Worm (Caenorhabditis elegans) whole organism, L4 larva: ENCODE results near the gene fkh-5.
A peak's percentile ranks its signal among the peaks of the same experiment; 100 is the strongest.

Source experiments
- F26F4.8 ChIP-seq: fragments of 200-800 bp; sonication (Bioruptor generic); conservative IDR thresholded peaks from 2 replicates; pipeline ENCODE4 v1.3.6; 2022; ENCODE audit warnings: missing genetic modification characterization, missing compliant biosample characterization
- F49E8.2 ChIP-seq: sonication (generic microtip); optimal IDR thresholded peaks from 2 replicates; lab custom pipeline; 2016; ENCODE audit warnings: missing compliant biosample characterization, mild to moderate bottlenecking, missing genetic modification characterization, borderline replicate concordance
- R02D3.7 ChIP-seq: fragments of 150-350 bp; sonication (generic microtip); optimal IDR thresholded peaks from 3 replicates; lab custom pipeline; 2014; ENCODE audit warnings: missing biosample characterization, missing genetic modification characterization
- aha-1 ChIP-seq: fragments of 150-350 bp; peaks from one replicate; lab custom pipeline; 2014; ENCODE audit warnings: missing biosample characterization, missing genetic modification characterization
- ama-1 ChIP-seq: fragments of 150-350 bp; optimal IDR thresholded peaks from 2 replicates; lab custom pipeline; 2014; ENCODE audit warnings: inconsistent platforms, mixed read lengths
- arid-1 ChIP-seq: fragments of 200-800 bp; sonication (Bioruptor generic); conservative IDR thresholded peaks from 2 replicates; pipeline ENCODE4 v1.3.6; 2022; ENCODE audit warnings: missing genetic modification reagents, missing genetic modification characterization, missing compliant biosample characterization
- ceh-20 ChIP-seq: fragments of 200-800 bp; sonication (Bioruptor generic); IDR thresholded peaks from 2 replicates; pipeline ENCODE4 v1.3.6; 2022; ENCODE audit warnings: missing genetic modification reagents, missing genetic modification characterization, missing compliant biosample characterization
- ceh-32 ChIP-seq: sonication (generic microtip); optimal IDR thresholded peaks from 2 replicates; lab custom pipeline; 2016; ENCODE audit warnings: mild to moderate bottlenecking, missing genetic modification characterization, missing compliant biosample characterization; ENCODE audit not compliant: poor library complexity
- ceh-62 ChIP-seq: sonication (generic microtip); optimal IDR thresholded peaks from 2 replicates; lab custom pipeline; 2017; ENCODE audit warnings: missing biosample characterization, missing genetic modification characterization
- cey-2 ChIP-seq: sonication (generic microtip); optimal IDR thresholded peaks from 3 replicates; lab custom pipeline; 2017; ENCODE audit warnings: missing genetic modification characterization, mild to moderate bottlenecking, missing compliant biosample characterization, antibody characterized with exemption, borderline replicate concordance; ENCODE audit not compliant: insufficient read depth
- ctbp-1 ChIP-seq: fragments of 200-800 bp; sonication (Bioruptor generic); IDR thresholded peaks from 2 replicates; pipeline ENCODE4 v1.3.6; 2022; ENCODE audit warnings: missing genetic modification reagents, missing genetic modification characterization, missing compliant biosample characterization
- daf-12 ChIP-seq: fragments of 150-350 bp; optimal IDR thresholded peaks from 2 replicates; lab custom pipeline; 2014; ENCODE audit warnings: missing biosample characterization, missing genetic modification reagents, missing genetic modification characterization
- daf-16 ChIP-seq, 3 experiments: sonication (generic microtip); optimal IDR thresholded peaks; 2 replicates each; lab custom pipeline; 2016 to 2017; ENCODE audit warnings: missing genetic modification characterization in 3 of 3, missing genetic modification reagents in 3 of 3, mild to moderate bottlenecking in 2 of 3, missing compliant biosample characterization in 2 of 3, missing biosample characterization in 1 of 3, moderate library complexity in 1 of 3
- daf-19 ChIP-seq: fragments of 200-800 bp; sonication (Bioruptor generic); conservative IDR thresholded peaks from 2 replicates; pipeline ENCODE4 v1.3.6; 2022; ENCODE audit warnings: missing genetic modification characterization, missing compliant biosample characterization
- dpl-1 ChIP-seq: fragments of 150-350 bp; optimal IDR thresholded peaks from 2 replicates; lab custom pipeline; 2014; ENCODE audit warnings: missing biosample characterization, missing genetic modification reagents, missing genetic modification characterization
- egl-43 ChIP-seq: fragments of 200-800 bp; sonication (Bioruptor generic); IDR thresholded peaks from 2 replicates; pipeline ENCODE4 v1.3.6; 2022; ENCODE audit warnings: missing genetic modification reagents, missing genetic modification characterization, missing compliant biosample characterization
- fos-1 ChIP-seq: fragments of 150-350 bp; optimal IDR thresholded peaks from 2 replicates; lab custom pipeline; 2014; ENCODE audit warnings: missing biosample characterization, missing genetic modification characterization
- hlh-11 ChIP-seq: fragments of 200-800 bp; sonication (Bioruptor generic); optimal IDR thresholded peaks from 2 replicates; lab custom pipeline; 2018; ENCODE audit warnings: mild to moderate bottlenecking, missing genetic modification characterization, missing compliant biosample characterization
- hlh-30 ChIP-seq: sonication (generic microtip); optimal IDR thresholded peaks from 2 replicates; lab custom pipeline; 2017; ENCODE audit warnings: antibody characterized with exemption, mild to moderate bottlenecking, missing genetic modification characterization, missing compliant biosample characterization; ENCODE audit not compliant: insufficient read depth
- hmg-1.1 ChIP-seq: fragments of 200-800 bp; sonication (Bioruptor generic); IDR thresholded peaks from 2 replicates; pipeline ENCODE4 v1.3.6; 2022; ENCODE audit warnings: missing genetic modification reagents, missing genetic modification characterization, missing compliant biosample characterization
- lim-7 ChIP-seq: fragments of 200-800 bp; sonication (Bioruptor generic); IDR thresholded peaks from 2 replicates; pipeline ENCODE4 v1.3.6; 2022; ENCODE audit warnings: missing genetic modification characterization, missing compliant biosample characterization
- lin-38 ChIP-seq: fragments of 200-800 bp; sonication (Bioruptor generic); IDR thresholded peaks from 2 replicates; pipeline ENCODE4 v1.3.6; 2022; ENCODE audit warnings: missing genetic modification reagents, missing genetic modification characterization, missing compliant biosample characterization
- lin-39 ChIP-seq: fragments of 150-350 bp; optimal IDR thresholded peaks from 2 replicates; lab custom pipeline; 2014; ENCODE audit warnings: missing biosample characterization, missing genetic modification reagents, missing genetic modification characterization
- mxl-3 ChIP-seq: fragments of 200-800 bp; sonication (Bioruptor generic); optimal IDR thresholded peaks from 2 replicates; lab custom pipeline; 2018; ENCODE audit warnings: mild to moderate bottlenecking, missing genetic modification characterization, missing compliant biosample characterization
- nhr-10 ChIP-seq: fragments of 150-350 bp; optimal IDR thresholded peaks from 2 replicates; lab custom pipeline; 2014; ENCODE audit warnings: missing biosample characterization, missing genetic modification characterization
- nhr-11 ChIP-seq: fragments of 150-350 bp; optimal IDR thresholded peaks from 2 replicates; lab custom pipeline; 2014; ENCODE audit warnings: missing biosample characterization, missing genetic modification characterization
- nhr-25 ChIP-seq: sonication (generic microtip); optimal IDR thresholded peaks from 2 replicates; lab custom pipeline; 2017; ENCODE audit warnings: missing genetic modification characterization, mild to moderate bottlenecking, missing compliant biosample characterization, antibody characterized with exemption, moderate library complexity, borderline replicate concordance; ENCODE audit not compliant: insufficient read depth
- nhr-6 ChIP-seq: fragments of 150-350 bp; optimal IDR thresholded peaks from 2 replicates; lab custom pipeline; 2014; ENCODE audit warnings: missing biosample characterization, missing genetic modification characterization
- nhr-77 ChIP-seq: fragments of 150-350 bp; optimal IDR thresholded peaks from 2 replicates; lab custom pipeline; 2014; ENCODE audit warnings: missing biosample characterization, missing genetic modification characterization
- skn-1 ChIP-seq: fragments of 150-350 bp; optimal IDR thresholded peaks from 2 replicates; lab custom pipeline; 2014; ENCODE audit warnings: missing biosample characterization, missing genetic modification characterization
- snpc-4 ChIP-seq: fragments of 150-350 bp; optimal IDR thresholded peaks from 2 replicates; lab custom pipeline; 2014; ENCODE audit warnings: missing biosample characterization, missing genetic modification characterization
- spr-3 ChIP-seq: fragments of 200-800 bp; sonication (Bioruptor generic); optimal IDR thresholded peaks from 2 replicates; lab custom pipeline; 2018; ENCODE audit warnings: mild to moderate bottlenecking, missing genetic modification characterization, missing compliant biosample characterization
- tra-1 ChIP-seq: fragments of 200-800 bp; sonication (Bioruptor generic); IDR thresholded peaks from 2 replicates; pipeline ENCODE4 v1.3.6; 2022; ENCODE audit warnings: missing genetic modification reagents, missing genetic modification characterization, missing compliant biosample characterization
- unc-39 ChIP-seq: sonication (generic microtip); optimal IDR thresholded peaks from 2 replicates; lab custom pipeline; 2017; ENCODE audit warnings: missing biosample characterization, missing genetic modification characterization
- unc-62 ChIP-seq, 3 experiments: fragments of 150-350 bp in 1 of 3; sonication (generic microtip); optimal IDR thresholded peaks in 2 of 3; peaks in 1 of 3; 1 replicate in 1 of 3; 2 replicates in 2 of 3; lab custom pipeline; 2014 to 2017; ENCODE audit warnings: missing biosample characterization in 3 of 3, missing genetic modification characterization in 3 of 3, missing genetic modification reagents in 3 of 3, missing genotype in 1 of 3
- zip-11 ChIP-seq: fragments of 200-800 bp; sonication (Bioruptor generic); IDR thresholded peaks from 2 replicates; pipeline ENCODE4 v1.3.6; 2022; ENCODE audit warnings: missing genetic modification characterization, missing compliant biosample characterization
- ztf-11 ChIP-seq: fragments of 150-350 bp; optimal IDR thresholded peaks from 2 replicates; lab custom pipeline; 2014; ENCODE audit warnings: missing biosample characterization, missing genetic modification characterization

fkh-5 gene

ce11 chrIII:4870478-4870877 is 26.0 kb downstream of the fkh-5 start, which contains the start of gene gipc-1:
gipc-1 (plus strand) TSS chrIII:4870778.
- TF ChIP-seq F26F4.8 (GFP tag; lab: Robert Waterston, UW) = no peak
- TF ChIP-seq lin-38 (GFP tag; lab: Robert Waterston, UW) = no peak
- TF ChIP-seq ceh-32 = no peak
- TF ChIP-seq unc-39 (tag; lab: Kevin White, UChicago) = no peak
- no peak for TF ChIP-seq skn-1
- TF ChIP-seq nhr-77 (tag; lab: Kevin White, UChicago) = no peak
- no peak for TF ChIP-seq hlh-11 (tag; lab: Kevin White, UChicago)
- no peak for TF ChIP-seq ama-1 (lab: Kevin White, UChicago)
- TF ChIP-seq F49E8.2 (tag; lab: Kevin White, UChicago) = no peak
- no peak for TF ChIP-seq mxl-3 (GFP tag; lab: Kevin White, UChicago)
- TF ChIP-seq fos-1 (tag; lab: Kevin White, UChicago) = no peak
- no peak for TF ChIP-seq snpc-4 (tag; lab: Kevin White, UChicago)
- TF ChIP-seq daf-12 = no peak
- TF ChIP-seq lin-39 (tag; lab: Kevin White, UChicago) = no peak

DNA sequence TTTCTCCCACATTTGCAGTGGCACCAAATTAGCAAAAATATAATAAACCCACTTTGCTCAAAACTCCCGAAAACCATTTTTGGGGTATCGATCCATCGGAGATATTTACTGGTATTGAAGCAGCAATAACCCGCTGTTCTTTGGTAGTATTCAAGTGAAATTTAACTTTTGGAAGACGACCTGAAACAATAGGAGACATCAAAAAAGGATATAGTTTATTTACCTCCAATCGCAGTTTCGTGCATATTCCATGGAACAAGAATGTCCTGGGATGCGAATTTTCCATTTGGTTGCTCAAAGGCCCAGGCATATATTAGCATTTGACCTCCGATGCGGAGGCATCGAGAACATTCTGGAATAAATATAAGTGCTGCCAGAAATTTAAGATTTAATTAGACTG is 28.9 kb downstream of the fkh-5 start:
- TF ChIP-seq arid-1 (GFP tag; lab: Robert Waterston, UW) (no peak), ceh-62 (tag; lab: Kevin White, UChicago) (no peak), hlh-30 (tag; lab: Kevin White, UChicago) (no peak), daf-16 (GFP tag; optimal IDR thresholded peaks at IDR 0.05; lab: Kevin White, UChicago) (no peak), daf-16 (tag; optimal IDR thresholded peaks at IDR 0.05; lab: Kevin White, UChicago) (no peak), aha-1 (tag; lab: Kevin White, UChicago) (peak; percentile 96), cey-2 (no peak)

- TF ChIP-seq unc-62 (GFP tag; optimal IDR thresholded peaks at IDR 0.05 in 1 of 2; lab: Kevin White, UChicago) = no peak
- no peak for TF ChIP-seq unc-62 (tag; optimal IDR thresholded peaks at IDR 0.05; lab: Kevin White, UChicago)
- no peak for TF ChIP-seq lim-7 (GFP tag; lab: Robert Waterston, UW)
- no peak for TF ChIP-seq hlh-30 (tag; lab: Kevin White, UChicago)
- no peak for TF ChIP-seq R02D3.7 (tag; lab: Kevin White, UChicago)
- TF ChIP-seq ztf-11 (tag; lab: Kevin White, UChicago) = no peak
- no peak for TF ChIP-seq nhr-10 (tag; lab: Kevin White, UChicago)
- no peak for TF ChIP-seq daf-19 (GFP tag; lab: Robert Waterston, UW)
- TF ChIP-seq nhr-11 = no peak
- TF ChIP-seq spr-3 (GFP tag; lab: Kevin White, UChicago) = no peak
Measured at ce11 chrIII:4874671-4875070, 30.2 kb downstream of the fkh-5 start, which contains the start of gene C35D10.12. C35D10.12 (minus strand) TSS chrIII:4874771.

DNA sequence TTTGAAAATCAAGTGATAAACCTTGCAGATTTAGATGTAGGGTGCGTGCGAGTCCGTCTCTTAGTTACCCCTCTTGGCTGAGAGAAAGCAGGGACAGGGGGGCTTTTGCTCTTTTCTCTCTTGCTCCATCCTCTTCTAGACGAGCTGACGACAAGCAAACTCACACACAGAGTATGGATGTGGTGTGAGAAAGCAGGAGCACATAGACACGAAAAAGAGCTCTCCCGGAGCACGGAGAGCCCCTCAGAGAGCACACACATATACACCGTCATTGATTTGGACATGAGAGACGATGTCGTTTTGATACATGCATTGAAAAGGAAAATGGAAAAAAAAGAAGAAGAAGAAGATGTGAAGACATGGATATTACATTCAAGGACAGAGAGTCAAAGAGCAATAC is 31.2 kb downstream of the fkh-5 start:
- no peak for TF ChIP-seq nhr-6 (tag; lab: Kevin White, UChicago)
- TF ChIP-seq egl-43 (GFP tag; lab: Robert Waterston, UW) = no peak
- TF ChIP-seq hmg-1.1 = peak; percentile 53; the same call in 1 of the 2 replicates
- no peak for TF ChIP-seq nhr-10 (tag; lab: Kevin White, UChicago)
- TF ChIP-seq arid-1 (GFP tag; lab: Robert Waterston, UW) = no peak
- TF ChIP-seq dpl-1 (GFP tag; lab: Kevin White, UChicago) = no peak
- no peak for TF ChIP-seq ceh-20 (GFP tag; lab: Robert Waterston, UW)
- TF ChIP-seq tra-1 (GFP tag; lab: Robert Waterston, UW) = no peak
- TF ChIP-seq unc-62 (GFP tag; optimal IDR thresholded peaks at IDR 0.05 in 1 of 2; lab: Kevin White, UChicago) = peak in 1 of 2 experiments; percentile 77
- no peak for TF ChIP-seq unc-62 (tag; optimal IDR thresholded peaks at IDR 0.05; lab: Kevin White, UChicago)
- no peak for TF ChIP-seq nhr-25 (tag; lab: Kevin White, UChicago)
- no peak for TF ChIP-seq R02D3.7 (tag; lab: Kevin White, UChicago)
- no peak for TF ChIP-seq zip-11 (GFP tag; lab: Robert Waterston, UW)
- no peak for TF ChIP-seq nhr-11
- TF ChIP-seq ctbp-1 = no peak
